Fruit fly (Drosophila melanogaster): ENCODE data around the gene CG32264.

Gene CG32264

dm6 chr3L:3785688-3786087, 20.6 kb downstream of the CG32264 start:
- TF ChIP-seq Mio (GFP tag; optimal IDR thresholded peaks at IDR 0.05) (no peak), br (GFP tag; optimal IDR thresholded peaks at IDR 0.05) (peak; percentile 15), Hnf4 (GFP tag; optimal IDR thresholded peaks at IDR 0.05) (no peak), CG32264 (GFP tag; optimal IDR thresholded peaks at IDR 0.05) (peak; percentile 38), foxo (GFP tag; optimal IDR thresholded peaks at IDR 0.05) (peak in 1 of 2 experiments; percentile 30), ey (GFP tag; optimal IDR thresholded peaks at IDR 0.05) (peak; percentile 34), rgr (GFP tag; optimal IDR thresholded peaks at IDR 0.05) (peak; percentile 12), GATAd (GFP tag; optimal IDR thresholded peaks at IDR 0.05) (no peak), OdsH (GFP tag; optimal IDR thresholded peaks at IDR 0.05) (peak; percentile 15), dsf (GFP tag; optimal IDR thresholded peaks at IDR 0.05; ENCODE audit: borderline replicate concordance) (no peak), sage (GFP tag; optimal IDR thresholded peaks at IDR 0.05) (no peak), usp (GFP tag; optimal IDR thresholded peaks at IDR 0.05) (no peak), Dif (GFP tag; optimal IDR thresholded peaks at IDR 0.05; ENCODE audit: partially characterized antibody) (no peak), fru (GFP tag; optimal IDR thresholded peaks at IDR 0.05) (peak; percentile 23), Rel (GFP tag; optimal IDR thresholded peaks at IDR 0.05) (no peak), Rel (tag; optimal IDR thresholded peaks at IDR 0.05) (peak; percentile 60), HLH106 (tag; optimal IDR thresholded peaks at IDR 0.05) (peak; percentile 13)

- TF ChIP-seq Rel (GFP tag; optimal IDR thresholded peaks at IDR 0.05): peak; percentile 96
- TF ChIP-seq Rel (tag; optimal IDR thresholded peaks at IDR 0.05): no peak
- TF ChIP-seq Myc (optimal IDR thresholded peaks at IDR 0.05): no peak
- peak; percentile 98 for TF ChIP-seq OdsH (GFP tag; optimal IDR thresholded peaks at IDR 0.05)
- TF ChIP-seq sv (GFP tag; optimal IDR thresholded peaks at IDR 0.05): peak; percentile 87
- TF ChIP-seq woc (GFP tag; optimal IDR thresholded peaks at IDR 0.05): peak; percentile 98
- peak; percentile 36 for TF ChIP-seq Dfd (GFP tag; optimal IDR thresholded peaks at IDR 0.05)
- TF ChIP-seq ey (GFP tag; optimal IDR thresholded peaks at IDR 0.05): peak; percentile 99
- TF ChIP-seq rgr (GFP tag; optimal IDR thresholded peaks at IDR 0.05): peak; percentile 99
- TF ChIP-seq Hr83 (GFP tag; optimal IDR thresholded peaks at IDR 0.05; ENCODE audit: poor library complexity, severe bottlenecking): peak; percentile 74
- TF ChIP-seq Jra (GFP tag; optimal IDR thresholded peaks at IDR 0.05): peak; percentile 90
- TF ChIP-seq Abd-B (GFP tag; optimal IDR thresholded peaks at IDR 0.05): no peak
- peak; percentile 92 for TF ChIP-seq Mio (GFP tag; optimal IDR thresholded peaks at IDR 0.05)
- TF ChIP-seq GATAd (GFP tag; optimal IDR thresholded peaks at IDR 0.05): peak; percentile 81
- TF ChIP-seq fru (GFP tag; optimal IDR thresholded peaks at IDR 0.05): peak; percentile 99
- peak; percentile 94 for TF ChIP-seq sage (GFP tag; optimal IDR thresholded peaks at IDR 0.05)
- peak; percentile 90 to 99 for TF ChIP-seq foxo (GFP tag; optimal IDR thresholded peaks at IDR 0.05)
- peak; percentile 91 for TF ChIP-seq HLH106 (tag; optimal IDR thresholded peaks at IDR 0.05)
- no peak for TF ChIP-seq N (GFP tag; optimal IDR thresholded peaks at IDR 0.05)
- TF ChIP-seq dmrt93B (GFP tag; optimal IDR thresholded peaks at IDR 0.05): peak; percentile 88
- no peak for TF ChIP-seq pan (optimal IDR thresholded peaks at IDR 0.05)
- TF ChIP-seq Sp1 (GFP tag; optimal IDR thresholded peaks at IDR 0.05): peak; percentile 94
- peak; percentile 87 for TF ChIP-seq dsf (GFP tag; optimal IDR thresholded peaks at IDR 0.05; ENCODE audit: borderline replicate concordance)
- TF ChIP-seq Dif (GFP tag; optimal IDR thresholded peaks at IDR 0.05; ENCODE audit: partially characterized antibody): no peak
- TF ChIP-seq CrebA (GFP tag; optimal IDR thresholded peaks at IDR 0.05; ENCODE audit: borderline replicate concordance): peak; percentile 92
- peak; percentile 98 for TF ChIP-seq psq (GFP tag; optimal IDR thresholded peaks at IDR 0.05)
- TF ChIP-seq brk (GFP tag; optimal IDR thresholded peaks at IDR 0.05): peak; percentile 89
- peak; percentile 92 for TF ChIP-seq tai (GFP tag; optimal IDR thresholded peaks at IDR 0.05)
- TF ChIP-seq Hnf4 (GFP tag; optimal IDR thresholded peaks at IDR 0.05): peak; percentile 98
- TF ChIP-seq Hr78 (GFP tag; optimal IDR thresholded peaks at IDR 0.05): no peak
- TF ChIP-seq CG9705 (GFP tag; optimal IDR thresholded peaks at IDR 0.05): peak; percentile 46
- peak; percentile 98 for TF ChIP-seq br (GFP tag; optimal IDR thresholded peaks at IDR 0.05)
- no peak for TF ChIP-seq jim (GFP tag; optimal IDR thresholded peaks at IDR 0.05)
- TF ChIP-seq h (GFP tag; optimal IDR thresholded peaks at IDR 0.05): peak; percentile 99
- peak; percentile 99 for TF ChIP-seq CG32264 (GFP tag; optimal IDR thresholded peaks at IDR 0.05)
Measured at dm6 chr3L:3785002-3785661, 21.1 kb downstream of the CG32264 start.

- no peak for TF ChIP-seq foxo (GFP tag; optimal IDR thresholded peaks at IDR 0.05)
- no peak for TF ChIP-seq lola (GFP tag; optimal IDR thresholded peaks at IDR 0.05)
- no peak for TF ChIP-seq ey (GFP tag; optimal IDR thresholded peaks at IDR 0.05)
- no peak for TF ChIP-seq Rel (GFP tag; optimal IDR thresholded peaks at IDR 0.05)
- TF ChIP-seq Rel (tag; optimal IDR thresholded peaks at IDR 0.05): no peak
- no peak for TF ChIP-seq h (GFP tag; optimal IDR thresholded peaks at IDR 0.05)
- TF ChIP-seq Hnf4 (GFP tag; optimal IDR thresholded peaks at IDR 0.05): no peak
- TF ChIP-seq Vsx2 (GFP tag; optimal IDR thresholded peaks at IDR 0.05; ENCODE audit: partially characterized antibody): no peak
- TF ChIP-seq Mio (GFP tag; optimal IDR thresholded peaks at IDR 0.05): no peak
- no peak for TF ChIP-seq Jra (GFP tag; optimal IDR thresholded peaks at IDR 0.05)
- no peak for TF ChIP-seq jim (GFP tag; optimal IDR thresholded peaks at IDR 0.05)
Measured at dm6 chr3L:3784001-3784400, 22.3 kb downstream of the CG32264 start.
